Worm (Caenorhabditis elegans): Measurements from ENCODE around the gene W02D7.8.

W02D7.8 gene

ce11 chrV:8282933-8283332 lies 23.3 kb downstream of the W02D7.8 start:
- TF ChIP-seq pha-4 (tag; optimal IDR thresholded peaks at IDR 0.05) (no peak), F37B4.10 (GFP tag; IDR thresholded peaks at IDR 0.05) (no peak), let-607 (tag; optimal IDR thresholded peaks at IDR 0.05) (peak in 1 of 2 experiments; percentile 52), sea-2 (GFP tag; IDR thresholded peaks at IDR 0.05) (no peak), attf-6 (GFP tag; IDR thresholded peaks at IDR 0.05) (no peak), nhr-80 (tag; optimal IDR thresholded peaks at IDR 0.05) (peak; percentile 35), T26A5.8 (tag; optimal IDR thresholded peaks at IDR 0.05) (no peak), mes-4 (tag; optimal IDR thresholded peaks at IDR 0.05) (no peak), tlf-1 (GFP tag; optimal IDR thresholded peaks at IDR 0.05) (no peak), aptf-3 (GFP tag; IDR thresholded peaks at IDR 0.05) (no peak), zim-3 (tag; optimal IDR thresholded peaks at IDR 0.05) (no peak), snpc-4 (GFP tag; optimal IDR thresholded peaks at IDR 0.05) (no peak), snpc-4 (tag; optimal IDR thresholded peaks at IDR 0.05) (no peak), F22D6.2 (tag; optimal IDR thresholded peaks at IDR 0.05) (no peak), ztf-18 (tag; optimal IDR thresholded peaks at IDR 0.05) (no peak), snpc-1.1 (tag; optimal IDR thresholded peaks at IDR 0.05; ENCODE audit: insufficient read depth) (no peak), hrde-1 (tag; optimal IDR thresholded peaks at IDR 0.05; ENCODE audit: borderline replicate concordance) (no peak), B0019.2 (GFP tag; conservative IDR thresholded peaks at IDR 0.05) (no peak), lin-26 (GFP tag; IDR thresholded peaks at IDR 0.05) (no peak)

DNA sequence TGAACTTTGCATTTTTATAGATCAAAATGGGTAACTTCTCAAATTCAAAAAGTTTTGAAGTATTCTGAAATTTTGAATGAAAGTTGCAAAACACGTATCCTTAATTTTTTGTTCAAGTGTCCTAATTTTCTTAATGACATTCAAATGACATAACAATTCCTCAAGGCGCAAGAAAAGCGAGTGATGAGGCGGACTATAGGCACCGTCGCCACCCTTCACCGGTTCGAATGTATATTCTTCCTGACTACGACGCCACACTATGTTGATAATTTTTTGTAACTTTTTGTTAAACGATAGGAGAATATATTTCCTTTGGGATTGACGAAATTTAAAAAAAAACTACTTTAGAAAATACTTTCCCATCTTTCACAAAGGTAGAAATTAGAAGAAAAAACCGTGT lies 24.6 kb downstream of the W02D7.8 start:
- TF ChIP-seq pbrm-1 (GFP tag; IDR thresholded peaks at IDR 0.05) (no peak), snpc-4 (GFP tag; optimal IDR thresholded peaks at IDR 0.05) (no peak), snpc-4 (tag; optimal IDR thresholded peaks at IDR 0.05) (no peak), F37B4.10 (GFP tag; IDR thresholded peaks at IDR 0.05) (no peak), tbx-9 (tag; optimal IDR thresholded peaks at IDR 0.05; ENCODE audit: borderline replicate concordance) (no peak), madf-10 (tag; optimal IDR thresholded peaks at IDR 0.05) (no peak), madf-3 (GFP tag; IDR thresholded peaks at IDR 0.05) (no peak), mes-4 (tag; optimal IDR thresholded peaks at IDR 0.05) (no peak)

DNA sequence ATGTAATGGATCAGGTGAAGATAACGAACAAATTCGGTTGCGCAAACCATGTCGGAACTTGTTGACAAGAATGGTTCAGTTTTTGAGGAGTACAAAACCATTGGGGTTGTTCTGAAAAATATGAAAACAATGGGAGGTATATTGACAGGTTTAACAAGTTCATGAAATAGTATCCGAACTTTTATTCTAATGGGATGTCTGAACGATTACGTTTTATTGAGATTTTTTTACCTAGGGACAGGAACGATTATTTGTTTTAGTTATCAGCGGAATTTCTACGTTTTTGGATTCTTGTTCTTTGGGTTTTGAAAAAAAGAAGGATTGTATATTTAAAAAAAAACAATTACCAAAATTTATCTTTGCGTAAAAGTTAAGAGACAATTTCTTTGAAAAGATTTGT lies 25.5 kb downstream of the W02D7.8 start, which contains the start of gene str-135:
Gene str-135, minus strand, starts transcription at position 101 of the 400 bp plus-strand sequence.
- TF ChIP-seq ceh-100 (GFP tag; IDR thresholded peaks at IDR 0.05) (no peak), gei-17 (GFP tag; optimal IDR thresholded peaks at IDR 0.05) (no peak), ccch-3 (GFP tag; optimal IDR thresholded peaks at IDR 0.05) (no peak), madf-10 (tag; optimal IDR thresholded peaks at IDR 0.05) (no peak), attf-6 (GFP tag; IDR thresholded peaks at IDR 0.05) (no peak), lag-1 (GFP tag; IDR thresholded peaks at IDR 0.05) (no peak), F22D6.2 (tag; optimal IDR thresholded peaks at IDR 0.05) (no peak), ztf-6 (GFP tag; IDR thresholded peaks at IDR 0.05) (no peak), hlh-12 (tag; optimal IDR thresholded peaks at IDR 0.05) (no peak), B0336.3 (GFP tag; IDR thresholded peaks at IDR 0.05) (no peak)

ce11 chrV:8278830-8279229 lies 27.4 kb downstream of the W02D7.8 start, which contains the start of gene str-136:
str-136 (minus strand) TSS chrV:8278930.
- TF ChIP-seq ekl-4 (GFP tag; IDR thresholded peaks at IDR 0.05) = no peak
- TF ChIP-seq snpc-3.4 (tag; optimal IDR thresholded peaks at IDR 0.05) = no peak
- TF ChIP-seq ztf-26 (tag; optimal IDR thresholded peaks at IDR 0.05) = no peak
- TF ChIP-seq let-526 (GFP tag; IDR thresholded peaks at IDR 0.05) = no peak
- no peak for TF ChIP-seq hlh-26 (GFP tag; conservative IDR thresholded peaks at IDR 0.05)
- TF ChIP-seq hmg-1.2 (GFP tag; IDR thresholded peaks at IDR 0.05) = no peak
- TF ChIP-seq chd-7 (tag; optimal IDR thresholded peaks at IDR 0.05) = no peak
- TF ChIP-seq mes-4 (tag; optimal IDR thresholded peaks at IDR 0.05) = no peak
- no peak for TF ChIP-seq nfyb-1 (GFP tag; IDR thresholded peaks at IDR 0.05)
- TF ChIP-seq D2030.7 (GFP tag; IDR thresholded peaks at IDR 0.05) = no peak
- TF ChIP-seq bed-1 (GFP tag; IDR thresholded peaks at IDR 0.05) = no peak
- TF ChIP-seq nhr-120 (GFP tag; IDR thresholded peaks at IDR 0.05) = no peak
- no peak for TF ChIP-seq ets-4 (GFP tag; optimal IDR thresholded peaks at IDR 0.05)
- no peak for TF ChIP-seq lin-26 (GFP tag; IDR thresholded peaks at IDR 0.05)
- no peak for TF ChIP-seq ceh-91 (GFP tag; IDR thresholded peaks at IDR 0.05)
- no peak for TF ChIP-seq hlh-12 (tag; optimal IDR thresholded peaks at IDR 0.05)
